Fruit fly (Drosophila melanogaster) whole organism, embryonic: ENCODE results near the gene CG15475.

ENCODE experiments used
- Antp ChIP-seq: fragments of 200-800 bp; sonication (Bioruptor generic); optimal IDR thresholded peaks from 3 replicates; lab custom pipeline; 2016; ENCODE audit warnings: missing biosample characterization, missing genetic modification characterization
- Atf3 ChIP-seq: fragments of 200-800 bp; sonication (Bioruptor generic); optimal IDR thresholded peaks from 3 replicates; lab custom pipeline; 2016; ENCODE audit warnings: missing biosample characterization, missing genetic modification characterization
- CG10209 ChIP-seq: fragments of 200-800 bp; sonication (Bioruptor generic); optimal IDR thresholded peaks from 3 replicates; lab custom pipeline; 2017; ENCODE audit warnings: missing biosample characterization, mild to moderate bottlenecking, missing genetic modification characterization, missing genetic modification reagents
- CG10267 ChIP-seq: fragments of 200-800 bp; sonication (Bioruptor generic); optimal IDR thresholded peaks from 2 replicates; lab custom pipeline; 2018; ENCODE audit warnings: missing biosample characterization, mild to moderate bottlenecking, missing genetic modification characterization, moderate library complexity
- CG10979 ChIP-seq: fragments of 200-800 bp; sonication (Bioruptor generic); optimal IDR thresholded peaks from 2 replicates; lab custom pipeline; 2018; ENCODE audit warnings: missing biosample characterization, mild to moderate bottlenecking, missing genetic modification characterization, moderate library complexity
- CG11723 ChIP-seq: fragments of 200-800 bp; sonication (Bioruptor generic); optimal IDR thresholded peaks from 2 replicates; lab custom pipeline; 2017; ENCODE audit warnings: missing biosample characterization, mild to moderate bottlenecking, missing genetic modification characterization
- CG12104 ChIP-seq: fragments of 200-800 bp; sonication (Bioruptor generic); optimal IDR thresholded peaks from 3 replicates; lab custom pipeline; 2016; ENCODE audit warnings: missing biosample characterization, missing genetic modification characterization
- CG13424 ChIP-seq: fragments of 200-800 bp; sonication (Bioruptor generic); optimal IDR thresholded peaks from 2 replicates; lab custom pipeline; 2019; ENCODE audit warnings: missing biosample characterization, mild to moderate bottlenecking, missing genetic modification characterization, moderate library complexity
- CG13624 ChIP-seq: fragments of 200-800 bp; sonication (Bioruptor generic); optimal IDR thresholded peaks from 2 replicates; lab custom pipeline; 2016; ENCODE audit warnings: missing biosample characterization, missing genetic modification characterization
- CG14965 ChIP-seq: fragments of 200-800 bp; sonication (Bioruptor generic); optimal IDR thresholded peaks from 2 replicates; lab custom pipeline; 2016; ENCODE audit warnings: missing biosample characterization, missing genetic modification characterization, borderline replicate concordance
- CG16813 ChIP-seq: fragments of 200-800 bp; sonication (Bioruptor generic); IDR thresholded peaks from 3 replicates; pipeline ENCODE4 v1.3.6; 2022; ENCODE audit warnings: missing biosample characterization, missing genetic modification characterization; ENCODE audit not compliant: partially characterized antibody
- CG3847 ChIP-seq: fragments of 200-800 bp; sonication (Bioruptor generic); IDR thresholded peaks from 2 replicates; pipeline ENCODE4 v1.3.6; 2022; ENCODE audit warnings: missing biosample characterization, missing genetic modification characterization
- CG3995 ChIP-seq: fragments of 200-800 bp; sonication (Bioruptor generic); optimal IDR thresholded peaks from 3 replicates; lab custom pipeline; 2016; ENCODE audit warnings: missing biosample characterization, missing genetic modification characterization
- CG4328 ChIP-seq: fragments of 200-800 bp; sonication (Bioruptor generic); optimal IDR thresholded peaks from 3 replicates; lab custom pipeline; 2017; ENCODE audit warnings: missing biosample characterization, missing genetic modification reagents, missing genetic modification characterization
- CG4707 ChIP-seq: fragments of 200-800 bp; sonication (Bioruptor generic); optimal IDR thresholded peaks from 2 replicates; lab custom pipeline; 2018; ENCODE audit warnings: missing biosample characterization, mild to moderate bottlenecking, missing genetic modification characterization, moderate library complexity
- CG4854 ChIP-seq: fragments of 200-800 bp; sonication (Bioruptor generic); optimal IDR thresholded peaks from 2 replicates; lab custom pipeline; 2016; ENCODE audit warnings: missing biosample characterization, missing genetic modification characterization, inconsistent platforms
- CG6272 ChIP-seq: fragments of 200-800 bp; sonication (Bioruptor generic); IDR thresholded peaks from 2 replicates; pipeline ENCODE4 v1.3.6; 2022; ENCODE audit warnings: missing biosample characterization, missing genetic modification characterization
- CG7372 ChIP-seq: fragments of 200-800 bp; sonication (Bioruptor generic); IDR thresholded peaks from 2 replicates; pipeline ENCODE4 v1.3.6; 2022; ENCODE audit warnings: missing biosample characterization, missing genetic modification characterization
- CG8359 ChIP-seq: fragments of 200-800 bp; sonication (Bioruptor generic); optimal IDR thresholded peaks from 2 replicates; lab custom pipeline; 2017; ENCODE audit warnings: missing biosample characterization, mild to moderate bottlenecking, missing genetic modification characterization, borderline replicate concordance
- CG9215 ChIP-seq: fragments of 200-800 bp; sonication (Bioruptor generic); IDR thresholded peaks from 2 replicates; pipeline ENCODE4 v1.3.6; 2022; ENCODE audit warnings: missing biosample characterization, missing genetic modification characterization
- CG9727 ChIP-seq: fragments of 200-800 bp; sonication (Bioruptor generic); optimal IDR thresholded peaks from 3 replicates; lab custom pipeline; 2017; ENCODE audit warnings: missing biosample characterization, mild to moderate bottlenecking, missing genetic modification characterization
- Chrac-16 ChIP-seq: fragments of 200-800 bp; sonication (Bioruptor generic); optimal IDR thresholded peaks from 3 replicates; lab custom pipeline; 2016; ENCODE audit warnings: missing biosample characterization, missing genetic modification characterization
- Dad ChIP-seq: fragments of 200-800 bp; sonication (Bioruptor generic); optimal IDR thresholded peaks from 3 replicates; lab custom pipeline; 2016; ENCODE audit warnings: missing biosample characterization, missing genetic modification characterization
- E2f1 ChIP-seq: fragments of 200-800 bp; sonication (Bioruptor generic); IDR thresholded peaks from 2 replicates; pipeline ENCODE4 v1.3.6; 2022; ENCODE audit warnings: missing biosample characterization, missing genetic modification characterization
- Hsf ChIP-seq: fragments of 200-800 bp; sonication (Bioruptor generic); optimal IDR thresholded peaks from 3 replicates; lab custom pipeline; 2016; ENCODE audit warnings: missing biosample characterization, missing genetic modification characterization
- Mad ChIP-seq: fragments of 200-800 bp; sonication (Bioruptor generic); optimal IDR thresholded peaks from 2 replicates; lab custom pipeline; 2016; ENCODE audit warnings: missing biosample characterization, missing genetic modification characterization
- Max ChIP-seq: fragments of 200-800 bp; sonication (Bioruptor generic); optimal IDR thresholded peaks from 2 replicates; lab custom pipeline; 2016; ENCODE audit warnings: missing biosample characterization, mild to moderate bottlenecking, missing genetic modification characterization
- Mes4 ChIP-seq: fragments of 200-800 bp; sonication (Bioruptor generic); optimal IDR thresholded peaks from 2 replicates; lab custom pipeline; 2016; ENCODE audit warnings: missing biosample characterization, missing genetic modification characterization
- Nf-YA ChIP-seq: fragments of 200-800 bp; sonication (Bioruptor generic); IDR thresholded peaks from 2 replicates; pipeline ENCODE4 v1.3.6; 2022; ENCODE audit warnings: missing biosample characterization, missing genetic modification characterization
- Rfx ChIP-seq: fragments of 200-800 bp; sonication (Bioruptor generic); IDR thresholded peaks from 2 replicates; pipeline ENCODE4 v1.3.6; 2022; ENCODE audit warnings: missing biosample characterization, missing genetic modification characterization
- Side ChIP-seq: fragments of 200-800 bp; sonication (Bioruptor generic); optimal IDR thresholded peaks from 2 replicates; lab custom pipeline; 2016; ENCODE audit warnings: missing biosample characterization, missing genetic modification characterization
- Sin3A ChIP-seq: fragments of >200 bp; optimal IDR thresholded peaks from 2 replicates; lab custom pipeline; 2018
- Six4 ChIP-seq: fragments of 200-800 bp; sonication (Bioruptor generic); optimal IDR thresholded peaks from 2 replicates; lab custom pipeline; 2016; ENCODE audit warnings: missing biosample characterization, missing genetic modification characterization
- Sox102F ChIP-seq: fragments of 200-800 bp; sonication (Bioruptor generic); optimal IDR thresholded peaks from 2 replicates; lab custom pipeline; 2018; ENCODE audit warnings: missing biosample characterization, mild to moderate bottlenecking, missing genetic modification characterization, moderate library complexity
- Spps ChIP-seq: fragments of 200-800 bp; sonication (Bioruptor generic); optimal IDR thresholded peaks from 2 replicates; lab custom pipeline; 2018; ENCODE audit warnings: missing biosample characterization, mild to moderate bottlenecking, missing genetic modification characterization
- Taf1 ChIP-seq: fragments of 200-800 bp; sonication (Bioruptor generic); IDR thresholded peaks from 2 replicates; pipeline ENCODE4 v1.3.6; 2022; ENCODE audit warnings: missing biosample characterization, missing genetic modification characterization
- ab ChIP-seq: fragments of 200-800 bp; sonication (Bioruptor generic); optimal IDR thresholded peaks from 2 replicates; lab custom pipeline; 2016; ENCODE audit warnings: missing biosample characterization, missing genetic modification characterization
- amos ChIP-seq: fragments of 200-800 bp; sonication (Bioruptor generic); IDR thresholded peaks from 2 replicates; pipeline ENCODE4 v1.3.6; 2022; ENCODE audit warnings: missing biosample characterization, missing genetic modification characterization; ENCODE audit not compliant: partially characterized antibody
- cad ChIP-seq: fragments of >200 bp; optimal IDR thresholded peaks from 2 replicates; lab custom pipeline; 2017; ENCODE audit warnings: missing biosample characterization, missing genetic modification characterization
- caup ChIP-seq: fragments of 200-800 bp; sonication (Bioruptor generic); optimal IDR thresholded peaks from 3 replicates; lab custom pipeline; 2017; ENCODE audit warnings: missing biosample characterization, mild to moderate bottlenecking, missing genetic modification characterization, moderate library complexity; ENCODE audit not compliant: severe bottlenecking
- disco-r ChIP-seq: fragments of 200-800 bp; sonication (Bioruptor generic); optimal IDR thresholded peaks from 2 replicates; lab custom pipeline; 2016; ENCODE audit warnings: missing biosample characterization, missing genetic modification characterization
- ftz-f1 ChIP-seq: fragments of 200-800 bp; sonication (Bioruptor generic); optimal IDR thresholded peaks from 2 replicates; lab custom pipeline; 2016; ENCODE audit warnings: missing biosample characterization, missing genetic modification characterization
- fu2 ChIP-seq: fragments of 200-800 bp; sonication (Bioruptor generic); optimal IDR thresholded peaks from 2 replicates; lab custom pipeline; 2016; ENCODE audit warnings: missing biosample characterization, missing genetic modification characterization
- gce ChIP-seq: fragments of 200-800 bp; sonication (Bioruptor generic); IDR thresholded peaks from 3 replicates; pipeline ENCODE4 v1.3.6; 2022; ENCODE audit warnings: missing biosample characterization, missing genetic modification characterization
- gem ChIP-seq: fragments of 200-800 bp; sonication (Bioruptor generic); optimal IDR thresholded peaks from 2 replicates; lab custom pipeline; 2019; ENCODE audit warnings: missing biosample characterization, mild to moderate bottlenecking, missing genetic modification characterization, moderate library complexity
- her ChIP-seq: fragments of 200-800 bp; sonication (Bioruptor generic); optimal IDR thresholded peaks from 2 replicates; lab custom pipeline; 2016; ENCODE audit warnings: missing biosample characterization, missing genetic modification characterization
- jumu ChIP-seq: fragments of 200-800 bp; sonication (Bioruptor generic); optimal IDR thresholded peaks from 3 replicates; lab custom pipeline; 2016; ENCODE audit warnings: missing biosample characterization, missing genetic modification characterization
- kah ChIP-seq: fragments of 200-800 bp; sonication (Bioruptor generic); optimal IDR thresholded peaks from 2 replicates; lab custom pipeline; 2018; ENCODE audit warnings: missing biosample characterization, mild to moderate bottlenecking, missing genetic modification characterization
- pnt ChIP-seq: fragments of 200-800 bp; sonication (Bioruptor generic); optimal IDR thresholded peaks from 3 replicates; lab custom pipeline; 2016; ENCODE audit warnings: missing biosample characterization, missing genetic modification characterization
- ranshi ChIP-seq: fragments of 200-800 bp; sonication (Bioruptor generic); IDR thresholded peaks from 2 replicates; pipeline ENCODE4 v1.3.6; 2022; ENCODE audit warnings: missing biosample characterization, missing genetic modification characterization
- tup ChIP-seq: fragments of 200-800 bp; sonication (Bioruptor generic); optimal IDR thresholded peaks from 2 replicates; lab custom pipeline; 2016; ENCODE audit warnings: missing biosample characterization, mild to moderate bottlenecking, missing genetic modification characterization, moderate library complexity
- wdn ChIP-seq: fragments of 200-800 bp; sonication (Bioruptor generic); IDR thresholded peaks from 2 replicates; pipeline ENCODE4 v1.3.6; 2022; ENCODE audit warnings: missing biosample characterization, missing genetic modification characterization

CG15475 gene

dm6 chr2L:20656110-20656509 is 41.8 kb downstream of the CG15475 start, which contains the start of the genes brun and CG2614 (continued):
- peak; percentile 94 for TF ChIP-seq CG16813 (GFP tag; lab: Robert Waterston, UW)
- TF ChIP-seq Antp (GFP tag; lab: Kevin White, UChicago), result peak; percentile 71
- peak; percentile 99 for TF ChIP-seq Sin3A (lab: Kevin White, UChicago)
- peak; percentile 30 for TF ChIP-seq Spps
- TF ChIP-seq caup (GFP tag; lab: Kevin White, UChicago), result peak; percentile 32
- TF ChIP-seq CG9727 (GFP tag; lab: Kevin White, UChicago), result peak; percentile 69
- peak; percentile 97 for TF ChIP-seq CG9215 (GFP tag; lab: Robert Waterston, UW)
- peak; percentile 77; the same call in 1 of the 2 replicates for TF ChIP-seq Rfx
- peak; percentile 84 for TF ChIP-seq Mad (GFP tag; lab: Kevin White, UChicago)
- TF ChIP-seq CG4854 (GFP tag; lab: Kevin White, UChicago), result peak; percentile 58
- peak; percentile 70 for TF ChIP-seq CG10267
- peak; percentile 73 for TF ChIP-seq Side
- peak; percentile 56 for TF ChIP-seq CG12104 (GFP tag; lab: Kevin White, UChicago)
- TF ChIP-seq Hsf, result peak; percentile 79
- TF ChIP-seq her (GFP tag; lab: Kevin White, UChicago), result peak; percentile 5
- 0 out of 2 replicates have a peak, but pooled peaks have one; percentile 7 for TF ChIP-seq Taf1 (GFP tag; lab: Robert Waterston, UW)
- no peak for TF ChIP-seq CG8359
- no peak for TF ChIP-seq CG11723 (GFP tag; lab: Kevin White, UChicago)
- TF ChIP-seq pnt, result peak; percentile 72
- peak; percentile 57 for TF ChIP-seq fu2
- peak; percentile 74 for TF ChIP-seq Dad (GFP tag; lab: Kevin White, UChicago)
- peak; percentile 73 for TF ChIP-seq CG3995
- no peak for TF ChIP-seq ab (GFP tag; lab: Kevin White, UChicago)
- peak; percentile 66 for TF ChIP-seq E2f1
- peak; percentile 72 for TF ChIP-seq CG13424 (tag; lab: Kevin White, UChicago)
- peak; percentile 71 for TF ChIP-seq Chrac-16
- TF ChIP-seq ftz-f1 (GFP tag; lab: Kevin White, UChicago), result peak; percentile 34
- no peak for TF ChIP-seq gce
- TF ChIP-seq Six4 (GFP tag; lab: Kevin White, UChicago), result peak; percentile 1
- no peak for TF ChIP-seq CG14965
- TF ChIP-seq tup (GFP tag; lab: Kevin White, UChicago), result peak; percentile 16
- TF ChIP-seq jumu (GFP tag; lab: Kevin White, UChicago), result peak; percentile 82
- peak; percentile 59 for TF ChIP-seq disco-r (GFP tag; lab: Kevin White, UChicago)
- TF ChIP-seq Max, result peak; percentile 88
- no peak for TF ChIP-seq wdn (GFP tag; lab: Robert Waterston, UW)
- TF ChIP-seq cad (GFP tag; lab: Kevin White, UChicago), result no peak
- TF ChIP-seq gem, result no peak
- no peak for TF ChIP-seq CG4707 (GFP tag; lab: Kevin White, UChicago)
- TF ChIP-seq amos (GFP tag; lab: Robert Waterston, UW), result peak; percentile 82
- no peak for TF ChIP-seq Sox102F
- TF ChIP-seq Nf-YA, result peak; percentile 73; the same call in 1 of the 2 replicates
- TF ChIP-seq CG7372 (GFP tag; lab: Robert Waterston, UW), result peak; percentile 39; the same call in 1 of the 2 replicates
- TF ChIP-seq CG10979, result peak; percentile 44
- peak; percentile 60 for TF ChIP-seq Atf3
- TF ChIP-seq CG4328 (GFP tag; lab: Kevin White, UChicago), result peak; percentile 24
- TF ChIP-seq kah (GFP tag; lab: Kevin White, UChicago), result no peak
- TF ChIP-seq CG10209 (GFP tag; lab: Kevin White, UChicago), result no peak
- TF ChIP-seq CG6272 (GFP tag; lab: Robert Waterston, UW), result peak; percentile 82
- TF ChIP-seq CG3847 (GFP tag; lab: Robert Waterston, UW), result peak; percentile 85
- TF ChIP-seq CG13624 (GFP tag; lab: Kevin White, UChicago), result peak; percentile 69
- TF ChIP-seq ranshi (GFP tag; lab: Robert Waterston, UW), result no peak; the same call in 1 of the 2 replicates
- peak; percentile 54 for TF ChIP-seq Mes4 (GFP tag; lab: Kevin White, UChicago)
